Worm (Caenorhabditis elegans) whole organism, young adult: ENCODE measurements around the gene ZK512.7.
A peak's percentile ranks its signal among the peaks of the same experiment; 100 is the strongest.

Source experiments
- C17E4.6 ChIP-seq: fragments of 200-800 bp; sonication (Bioruptor generic); IDR thresholded peaks from 2 replicates; pipeline ENCODE4 v1.3.6; 2022; ENCODE audit warnings: missing genetic modification reagents, missing genetic modification characterization, missing compliant biosample characterization
- F10E7.11 ChIP-seq: sonication (generic microtip); optimal IDR thresholded peaks from 2 replicates; lab custom pipeline; 2017; ENCODE audit warnings: mild to moderate bottlenecking, missing genetic modification characterization, moderate library complexity, missing compliant biosample characterization
- ceh-40 ChIP-seq: fragments of 200-800 bp; sonication (Bioruptor generic); IDR thresholded peaks from 2 replicates; pipeline ENCODE4 v1.3.6; 2022; ENCODE audit warnings: missing genetic modification characterization, missing compliant biosample characterization
- egl-44 ChIP-seq: fragments of 200-800 bp; sonication (Bioruptor generic); IDR thresholded peaks from 2 replicates; pipeline ENCODE4 v1.3.6; 2022; ENCODE audit warnings: missing genetic modification reagents, missing genetic modification characterization, missing compliant biosample characterization
- him-1 ChIP-seq: sonication (generic microtip); optimal IDR thresholded peaks from 2 replicates; lab custom pipeline; 2016; ENCODE audit warnings: missing genotype, missing genetic modification reagents, missing genetic modification characterization, missing compliant biosample characterization
- lin-40 ChIP-seq: sonication (generic microtip); optimal IDR thresholded peaks from 2 replicates; lab custom pipeline; 2016; ENCODE audit warnings: missing genetic modification characterization, mild to moderate bottlenecking, missing compliant biosample characterization, missing genotype, missing genetic modification reagents
- madf-6 ChIP-seq: fragments of 200-800 bp; sonication (Bioruptor generic); IDR thresholded peaks from 2 replicates; pipeline ENCODE4 v1.3.6; 2022; ENCODE audit warnings: missing genetic modification reagents, missing genetic modification characterization, missing compliant biosample characterization
- nfya-1 ChIP-seq: sonication (generic microtip); optimal IDR thresholded peaks from 2 replicates; lab custom pipeline; 2017; ENCODE audit warnings: antibody characterized with exemption, missing compliant biosample characterization, missing genetic modification characterization, borderline replicate concordance; ENCODE audit not compliant: insufficient read depth
- rec-8 ChIP-seq, 2 experiments: sonication (generic microtip); optimal IDR thresholded peaks; 2 replicates each; lab custom pipeline; 2016; ENCODE audit warnings: mild to moderate bottlenecking in 2 of 2, missing genetic modification characterization in 2 of 2, missing genetic modification reagents in 2 of 2, missing genotype in 2 of 2, missing biosample characterization in 1 of 2, missing compliant biosample characterization in 1 of 2, moderate library complexity in 1 of 2
- unc-130 ChIP-seq: sonication (generic microtip); optimal IDR thresholded peaks from 2 replicates; lab custom pipeline; 2016; ENCODE audit warnings: missing genetic modification reagents, missing genetic modification characterization, missing compliant biosample characterization
- xnd-1 ChIP-seq: sonication (generic microtip); optimal IDR thresholded peaks from 2 replicates; lab custom pipeline; 2016; ENCODE audit warnings: missing genotype, missing genetic modification reagents, missing genetic modification characterization, missing compliant biosample characterization
- zim-3 ChIP-seq: sonication (generic microtip); optimal IDR thresholded peaks from 2 replicates; lab custom pipeline; 2017; ENCODE audit warnings: mild to moderate bottlenecking, missing genetic modification characterization, moderate library complexity, missing compliant biosample characterization
- ztf-28 ChIP-seq: fragments of 200-800 bp; sonication (Bioruptor generic); IDR thresholded peaks from 2 replicates; pipeline ENCODE4 v1.3.6; 2022; ENCODE audit warnings: missing genetic modification reagents, missing genetic modification characterization, missing compliant biosample characterization

- TF ChIP-seq ceh-40 (no peak), F10E7.11 (tag; lab: Kevin White, UChicago) (no peak), madf-6 (peak; percentile 8; the same call in 1 of the 2 replicates), unc-130 (GFP tag; lab: Kevin White, UChicago) (no peak), ztf-28 (no peak), him-1 (tag; lab: Kevin White, UChicago) (no peak), nfya-1 (tag; lab: Kevin White, UChicago) (no peak), rec-8 (tag; optimal IDR thresholded peaks at IDR 0.05; lab: Kevin White, UChicago) (no peak), C17E4.6 (GFP tag; lab: Robert Waterston, UW) (no peak), egl-44 (no peak), zim-3 (tag; lab: Kevin White, UChicago) (no peak), xnd-1 (tag; lab: Kevin White, UChicago) (no peak), lin-40 (tag; lab: Kevin White, UChicago) (no peak)
Observed at ce11 chrIII:9109172-9109571, 29.3 kb downstream of the ZK512.7 start, which contains the start of gene cya-1.
